Worm (Caenorhabditis elegans) whole organism, early embryonic: ENCODE results near the gene srbc-17.

Source experiments
- B0310.2 ChIP-seq: sonication (generic microtip); optimal IDR thresholded peaks from 2 replicates; lab custom pipeline; 2016; ENCODE audit warnings: mild to moderate bottlenecking, missing genetic modification characterization, missing compliant biosample characterization
- aly-1 ChIP-seq: sonication (generic microtip); optimal IDR thresholded peaks from 2 replicates; lab custom pipeline; 2016; ENCODE audit warnings: missing genetic modification characterization, missing compliant biosample characterization
- ama-1 ChIP-seq: fragments of 150-350 bp; optimal IDR thresholded peaks from 2 replicates; lab custom pipeline; 2014
- ceh-36 ChIP-seq: sonication (generic microtip); optimal IDR thresholded peaks from 2 replicates; lab custom pipeline; 2016; ENCODE audit warnings: missing genetic modification characterization, inconsistent platforms, missing compliant biosample characterization
- flt-1 ChIP-seq: fragments of 200-800 bp; sonication (Bioruptor generic); IDR thresholded peaks from 2 replicates; pipeline ENCODE4 v1.3.6; 2022; ENCODE audit warnings: missing genetic modification characterization, missing compliant biosample characterization
- hmbx-1 ChIP-seq: sonication (generic microtip); optimal IDR thresholded peaks from 2 replicates; lab custom pipeline; 2016; ENCODE audit warnings: mild to moderate bottlenecking, missing genetic modification characterization, missing compliant biosample characterization
- hmg-4 ChIP-seq: fragments of 200-800 bp; sonication (Bioruptor generic); optimal IDR thresholded peaks from 2 replicates; lab custom pipeline; 2018; ENCODE audit warnings: mild to moderate bottlenecking, missing genetic modification characterization, missing compliant biosample characterization
- hnd-1 ChIP-seq: sonication (generic microtip); optimal IDR thresholded peaks from 2 replicates; lab custom pipeline; 2016; ENCODE audit warnings: missing genetic modification characterization, missing compliant biosample characterization
- pes-1 ChIP-seq: fragments of 200-800 bp; sonication (Bioruptor generic); IDR thresholded peaks from 2 replicates; pipeline ENCODE4 v1.3.6; 2022; ENCODE audit warnings: missing genetic modification reagents, missing genetic modification characterization, missing compliant biosample characterization
- scrt-1 ChIP-seq: fragments of 200-800 bp; sonication (Bioruptor generic); IDR thresholded peaks from 2 replicates; pipeline ENCODE4 v1.3.6; 2022; ENCODE audit warnings: missing genetic modification characterization, missing compliant biosample characterization
- sea-1 ChIP-seq: fragments of 200-800 bp; sonication (Bioruptor generic); conservative IDR thresholded peaks from 2 replicates; pipeline ENCODE4 v1.3.6; 2022; ENCODE audit warnings: missing genetic modification characterization, missing compliant biosample characterization
- tbx-11 ChIP-seq: fragments of 200-800 bp; sonication (Bioruptor generic); IDR thresholded peaks from 2 replicates; pipeline ENCODE4 v1.3.6; 2022; ENCODE audit warnings: missing genetic modification characterization, missing compliant biosample characterization
- tbx-37 ChIP-seq: fragments of 200-800 bp; sonication (Bioruptor generic); conservative IDR thresholded peaks from 2 replicates; pipeline ENCODE4 v1.3.6; 2022; ENCODE audit warnings: missing genetic modification reagents, missing genetic modification characterization, missing compliant biosample characterization
- tra-4 ChIP-seq: sonication (generic microtip); optimal IDR thresholded peaks from 2 replicates; lab custom pipeline; 2017; ENCODE audit warnings: missing genetic modification characterization, missing compliant biosample characterization

- TF ChIP-seq ama-1 (no peak), sea-1 (GFP tag; lab: Robert Waterston, UW) (no peak), B0310.2 (tag; lab: Kevin White, UChicago) (no peak), tbx-11 (GFP tag; lab: Robert Waterston, UW) (no peak), ceh-36 (no peak), hnd-1 (tag; lab: Kevin White, UChicago) (no peak), scrt-1 (GFP tag; lab: Robert Waterston, UW) (no peak), flt-1 (GFP tag; lab: Robert Waterston, UW) (no peak), aly-1 (tag; lab: Kevin White, UChicago) (no peak), hmg-4 (GFP tag; lab: Kevin White, UChicago) (no peak), pes-1 (GFP tag; lab: Robert Waterston, UW) (no peak), tbx-37 (GFP tag; lab: Robert Waterston, UW) (no peak), hmbx-1 (tag; lab: Kevin White, UChicago) (no peak), tra-4 (no peak)
These were observed 37.6 kb upstream of the srbc-17 start, which contains the start of gene F22F7.7 for ce11 chrV:2139918-2140317.
